Worm (Caenorhabditis elegans): ENCODE data around the gene htp-2.

DNA sequence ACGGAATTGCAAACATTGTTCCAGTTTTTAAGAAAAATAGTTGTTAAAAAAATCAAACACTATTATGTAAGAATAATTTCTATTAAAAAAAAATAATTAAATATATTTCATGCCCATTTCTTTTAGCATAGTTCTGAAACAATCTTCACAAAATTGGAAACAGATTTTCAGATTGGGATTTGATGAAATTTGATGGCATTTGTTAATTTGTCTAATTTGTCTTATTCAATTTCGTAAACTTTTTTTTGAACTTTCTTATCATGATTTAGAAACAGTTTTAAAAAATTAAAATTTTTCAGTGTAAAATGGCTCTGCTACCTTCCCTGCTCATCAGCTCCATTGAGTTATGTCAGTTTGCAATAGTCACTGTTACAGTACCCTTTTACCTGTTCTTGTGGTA is 14.5 kb upstream of the htp-2 start, which contains the start of gene srv-13:
- TF ChIP-seq flt-1 (GFP tag; IDR thresholded peaks at IDR 0.05): no peak
- no peak for TF ChIP-seq ref-1 (GFP tag; conservative IDR thresholded peaks at IDR 0.05)
